Fruit fly (Drosophila melanogaster) whole organism, pupa: Measurements from ENCODE around the gene Fuca.

ENCODE experiments used
- CG10348 ChIP-seq: fragments of 200-800 bp; sonication (Bioruptor generic); IDR thresholded peaks from 2 replicates; pipeline ENCODE4 v1.3.6; 2022; ENCODE audit warnings: missing biosample characterization, missing genetic modification characterization
- CG12605 ChIP-seq: fragments of 200-800 bp; sonication (Bioruptor generic); IDR thresholded peaks from 2 replicates; pipeline ENCODE4 v1.3.6; 2022; ENCODE audit warnings: missing biosample characterization, missing genetic modification characterization
- CG13204 ChIP-seq: fragments of 200-800 bp; sonication (Bioruptor generic); optimal IDR thresholded peaks from 2 replicates; lab custom pipeline; 2018; ENCODE audit warnings: missing biosample characterization, mild to moderate bottlenecking, missing genetic modification characterization, moderate library complexity
- CG14655 ChIP-seq: fragments of 200-800 bp; sonication (Bioruptor generic); optimal IDR thresholded peaks from 3 replicates; lab custom pipeline; 2017; ENCODE audit warnings: mild to moderate bottlenecking, missing biosample characterization, missing genetic modification reagents, missing genetic modification characterization
- CG15710 ChIP-seq: fragments of 200-800 bp; sonication (Bioruptor generic); optimal IDR thresholded peaks from 2 replicates; lab custom pipeline; 2018; ENCODE audit warnings: missing biosample characterization, mild to moderate bottlenecking, missing genetic modification characterization, moderate library complexity
- CG17806 ChIP-seq: fragments of 200-800 bp; sonication (Bioruptor generic); optimal IDR thresholded peaks from 2 replicates; lab custom pipeline; 2018; ENCODE audit warnings: missing biosample characterization, mild to moderate bottlenecking, missing genetic modification characterization, moderate library complexity
- CG32121 ChIP-seq: fragments of 200-800 bp; sonication (Bioruptor generic); IDR thresholded peaks from 2 replicates; pipeline ENCODE4 v1.3.6; 2022; ENCODE audit warnings: missing biosample characterization, missing genetic modification characterization
- CG34367 ChIP-seq: fragments of 200-800 bp; sonication (Bioruptor generic); optimal IDR thresholded peaks from 2 replicates; lab custom pipeline; 2018; ENCODE audit warnings: missing biosample characterization, mild to moderate bottlenecking, missing genetic modification characterization
- CG4496 ChIP-seq: fragments of 200-800 bp; sonication (Bioruptor generic); IDR thresholded peaks from 3 replicates; pipeline ENCODE4 v1.3.6; 2022; ENCODE audit warnings: missing biosample characterization, missing genetic modification characterization
- CG8159 ChIP-seq: fragments of 200-800 bp; sonication (Bioruptor generic); optimal IDR thresholded peaks from 3 replicates; lab custom pipeline; 2018; ENCODE audit warnings: missing biosample characterization, mild to moderate bottlenecking, missing genetic modification characterization, moderate library complexity
- CG8301 ChIP-seq: fragments of 200-800 bp; sonication (Bioruptor generic); optimal IDR thresholded peaks from 2 replicates; lab custom pipeline; 2018; ENCODE audit warnings: missing biosample characterization, mild to moderate bottlenecking, missing genetic modification characterization
- CG9948 ChIP-seq: fragments of 200-800 bp; sonication (Bioruptor generic); optimal IDR thresholded peaks from 2 replicates; lab custom pipeline; 2018; ENCODE audit warnings: missing biosample characterization, mild to moderate bottlenecking, missing genetic modification characterization, moderate library complexity
- D1 ChIP-seq: fragments of 200-800 bp; sonication (Bioruptor generic); optimal IDR thresholded peaks from 2 replicates; lab custom pipeline; 2018; ENCODE audit warnings: missing biosample characterization, mild to moderate bottlenecking, missing genetic modification characterization, moderate library complexity
- EcR ChIP-seq: fragments of 200-800 bp; sonication (Bioruptor generic); optimal IDR thresholded peaks from 3 replicates; lab custom pipeline; 2019; ENCODE audit warnings: missing biosample characterization, missing genetic modification characterization, mild to moderate bottlenecking, moderate library complexity, missing genetic modification reagents
- Ets98B ChIP-seq: fragments of 200-800 bp; sonication (Bioruptor generic); IDR thresholded peaks from 2 replicates; pipeline ENCODE4 v1.3.6; 2022; ENCODE audit warnings: missing biosample characterization, missing genetic modification characterization
- Pif1A ChIP-seq: fragments of 200-800 bp; sonication (Bioruptor generic); optimal IDR thresholded peaks from 3 replicates; lab custom pipeline; 2016; ENCODE audit warnings: missing biosample characterization, missing genetic modification characterization
- Pif1B ChIP-seq: fragments of 200-800 bp; sonication (Bioruptor generic); optimal IDR thresholded peaks from 3 replicates; lab custom pipeline; 2016; ENCODE audit warnings: missing biosample characterization, missing genetic modification characterization
- Snoo ChIP-seq: fragments of 200-800 bp; sonication (Bioruptor generic); optimal IDR thresholded peaks from 3 replicates; lab custom pipeline; 2017; ENCODE audit warnings: missing biosample characterization, mild to moderate bottlenecking, missing genetic modification characterization, inconsistent platforms
- fd96Ca ChIP-seq: fragments of 200-800 bp; sonication (Bioruptor generic); IDR thresholded peaks from 3 replicates; pipeline ENCODE4 v1.3.6; 2022; ENCODE audit warnings: missing biosample characterization, missing genetic modification characterization
- gl ChIP-seq: fragments of 200-800 bp; sonication (Bioruptor generic); optimal IDR thresholded peaks from 2 replicates; lab custom pipeline; 2018; ENCODE audit warnings: missing biosample characterization, mild to moderate bottlenecking, missing genetic modification characterization
- rn ChIP-seq: fragments of 200-800 bp; sonication (Bioruptor generic); IDR thresholded peaks from 2 replicates; pipeline ENCODE4 v1.3.6; 2022; ENCODE audit warnings: missing biosample characterization, missing genetic modification characterization

Fuca gene

DNA sequence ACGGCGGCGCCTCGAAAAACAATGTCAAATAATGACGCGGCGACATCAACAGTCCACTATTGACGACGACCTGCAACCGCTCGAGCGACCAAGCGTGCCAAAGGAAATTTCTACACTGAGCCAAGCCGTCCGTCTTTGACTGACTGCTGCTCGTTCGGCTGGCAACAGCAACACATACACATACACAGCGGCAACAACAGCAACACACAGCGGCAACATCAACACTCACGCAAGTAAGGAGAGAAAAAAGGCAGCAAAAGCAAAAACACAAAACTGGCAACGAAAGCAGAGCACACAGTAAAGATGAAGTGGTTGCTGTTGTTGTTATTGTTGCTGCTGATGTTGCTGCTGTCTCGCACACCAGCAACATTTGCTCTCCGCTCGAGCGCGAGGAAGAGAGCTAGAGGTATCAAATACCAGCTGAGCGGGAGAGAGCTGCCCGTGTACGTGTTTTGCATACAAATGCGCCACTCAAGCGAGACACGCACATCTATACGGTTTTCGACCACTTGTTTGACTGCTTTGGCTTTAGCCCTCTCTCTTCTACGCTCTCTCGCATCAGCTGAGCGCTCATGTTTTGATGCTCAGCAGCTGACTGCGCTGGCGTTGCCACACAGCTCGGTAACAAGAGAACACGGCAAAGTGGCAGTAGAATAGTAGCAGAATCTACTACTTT, 30.6 kb upstream of the Fuca start:
- TF ChIP-seq CG13204 (GFP tag; lab: Kevin White, UChicago) (peak; percentile 94), CG9948 (tag; lab: Kevin White, UChicago) (peak; percentile 22), fd96Ca (GFP tag; lab: Robert Waterston, UW) (peak; percentile 79), CG14655 (GFP tag; lab: Kevin White, UChicago) (peak; percentile 65), gl (peak; percentile 86), CG12605 (GFP tag; lab: Robert Waterston, UW) (peak; percentile 95), D1 (tag; lab: Kevin White, UChicago) (no peak), Ets98B (GFP tag; lab: Robert Waterston, UW) (peak; percentile 83), EcR (peak; percentile 81), CG8301 (tag; lab: Kevin White, UChicago) (peak; percentile 44), CG4496 (GFP tag; lab: Robert Waterston, UW) (peak; percentile 69; the same call in 2 of the 3 replicates), rn (GFP tag; lab: Robert Waterston, UW) (no peak), CG34367 (tag; lab: Kevin White, UChicago) (peak; percentile 65), Pif1B (GFP tag; lab: Kevin White, UChicago) (peak; percentile 57), CG10348 (GFP tag; lab: Robert Waterston, UW) (no peak), CG17806 (peak; percentile 45), CG8159 (tag; lab: Kevin White, UChicago) (peak; percentile 32), Snoo (tag; lab: Kevin White, UChicago) (peak; percentile 42), Pif1A (GFP tag; lab: Kevin White, UChicago) (peak; percentile 21), CG32121 (GFP tag; lab: Robert Waterston, UW) (peak; percentile 79), CG15710 (tag; lab: Kevin White, UChicago) (peak; percentile 61)

DNA sequence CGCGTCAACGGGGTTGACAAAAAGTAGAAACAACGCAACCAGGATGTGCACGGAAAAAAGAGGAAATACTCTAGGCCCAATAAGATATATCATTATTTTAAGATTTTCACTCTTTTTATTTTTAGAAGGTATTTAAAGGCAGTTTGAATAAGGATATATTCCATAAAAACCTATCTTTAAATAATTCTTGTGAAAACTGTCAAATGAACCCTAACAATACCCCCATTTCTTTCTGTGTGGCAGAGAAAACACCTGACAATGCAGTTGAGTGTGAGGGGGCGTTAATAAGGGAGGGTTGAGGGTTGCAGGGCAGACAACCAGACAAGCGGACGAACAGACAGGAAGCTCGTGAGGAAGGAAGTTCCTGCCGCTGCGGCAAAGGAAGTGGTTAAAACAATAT, 29.4 kb upstream of the Fuca start:
- TF ChIP-seq CG34367 (tag; lab: Kevin White, UChicago) (peak; percentile 19), CG32121 (GFP tag; lab: Robert Waterston, UW) (peak; percentile 60), CG9948 (tag; lab: Kevin White, UChicago) (peak; percentile 54), CG13204 (GFP tag; lab: Kevin White, UChicago) (no peak), Ets98B (GFP tag; lab: Robert Waterston, UW) (peak; percentile 52), CG15710 (tag; lab: Kevin White, UChicago) (peak; percentile 66), Pif1B (GFP tag; lab: Kevin White, UChicago) (peak; percentile 29), CG14655 (GFP tag; lab: Kevin White, UChicago) (peak; percentile 76), CG12605 (GFP tag; lab: Robert Waterston, UW) (no peak; the same call in 1 of the 2 replicates), gl (no peak), CG4496 (GFP tag; lab: Robert Waterston, UW) (peak; percentile 65; the same call in 1 of the 3 replicates), fd96Ca (GFP tag; lab: Robert Waterston, UW) (peak; percentile 11; the same call in 1 of the 3 replicates), CG10348 (GFP tag; lab: Robert Waterston, UW) (no peak), Pif1A (GFP tag; lab: Kevin White, UChicago) (peak; percentile 55), CG17806 (peak; percentile 55), D1 (tag; lab: Kevin White, UChicago) (no peak), rn (GFP tag; lab: Robert Waterston, UW) (peak; percentile 52; the same call in 1 of the 2 replicates), Snoo (tag; lab: Kevin White, UChicago) (peak; percentile 24), CG8301 (tag; lab: Kevin White, UChicago) (peak; percentile 58), CG8159 (tag; lab: Kevin White, UChicago) (peak; percentile 75), EcR (no peak)

DNA sequence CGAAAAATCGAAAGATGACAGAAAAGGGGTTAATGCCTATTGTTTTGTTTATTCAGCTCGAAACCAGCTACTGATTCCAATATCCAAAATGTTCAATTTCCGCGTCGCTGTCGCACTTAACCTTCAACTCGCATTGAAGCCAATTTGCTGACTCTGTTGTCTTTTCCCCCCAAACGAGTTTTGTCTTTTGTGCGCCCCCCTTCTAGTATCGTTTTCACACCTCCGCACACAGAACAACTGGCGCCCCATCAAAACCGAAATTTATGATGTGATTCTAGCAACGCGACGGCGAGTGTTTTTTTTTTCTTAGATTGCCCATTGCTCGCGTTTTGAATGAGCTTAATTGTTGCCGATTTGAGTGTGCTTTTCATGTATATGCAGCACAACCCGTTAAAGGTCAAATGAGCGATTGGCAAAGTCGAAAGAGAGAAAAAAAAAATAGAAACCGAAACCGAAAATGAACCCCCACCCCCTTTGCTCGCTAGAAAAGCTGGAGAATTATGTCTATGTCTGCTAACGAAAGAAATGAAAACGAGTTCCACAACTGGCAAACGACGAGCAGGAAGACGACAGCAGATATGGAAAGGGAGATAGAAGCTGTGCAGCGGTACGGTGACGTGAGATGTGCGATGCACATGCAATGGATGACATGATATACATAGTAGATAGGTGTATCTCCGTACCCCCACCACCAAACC, 28.0 kb upstream of the Fuca start:
- TF ChIP-seq CG14655 (GFP tag; lab: Kevin White, UChicago) (peak; percentile 16), CG17806 (no peak), CG4496 (GFP tag; lab: Robert Waterston, UW) (0 out of 3 replicates have a peak, but pooled peaks have one; percentile 10), CG34367 (tag; lab: Kevin White, UChicago) (no peak)

DNA sequence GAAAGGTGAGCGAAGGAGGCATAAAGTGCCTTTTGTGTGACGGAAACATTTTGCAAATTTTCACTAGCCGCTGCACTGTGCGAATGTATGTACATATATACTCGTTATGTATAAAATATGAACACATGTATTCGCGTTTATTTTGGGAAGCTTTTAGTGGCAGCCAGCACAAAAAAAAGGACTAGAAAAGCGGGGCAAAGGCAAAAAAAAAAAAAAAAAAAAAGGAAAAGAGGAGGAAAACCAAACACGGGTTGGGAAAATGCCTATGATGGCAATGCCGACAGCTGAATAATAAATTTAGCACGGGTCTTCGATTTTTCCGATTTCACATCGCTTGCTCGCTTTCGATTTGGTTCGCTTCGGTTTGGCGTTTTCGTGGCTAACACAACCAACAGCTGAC, 26.9 kb upstream of the Fuca start:
- peak; percentile 58 for TF ChIP-seq CG12605 (GFP tag; lab: Robert Waterston, UW)
- 0 out of 3 replicates have a peak, but pooled peaks have one; percentile 37 for TF ChIP-seq fd96Ca (GFP tag; lab: Robert Waterston, UW)
- TF ChIP-seq EcR: no peak
- TF ChIP-seq Pif1A (GFP tag; lab: Kevin White, UChicago): no peak
- no peak for TF ChIP-seq CG14655 (GFP tag; lab: Kevin White, UChicago)
- no peak for TF ChIP-seq rn (GFP tag; lab: Robert Waterston, UW)
- TF ChIP-seq CG17806: no peak
- TF ChIP-seq CG9948 (tag; lab: Kevin White, UChicago): no peak
- no peak for TF ChIP-seq CG4496 (GFP tag; lab: Robert Waterston, UW)
- no peak for TF ChIP-seq D1 (tag; lab: Kevin White, UChicago)
- TF ChIP-seq CG8301 (tag; lab: Kevin White, UChicago): no peak
- no peak for TF ChIP-seq Snoo (tag; lab: Kevin White, UChicago)
- no peak for TF ChIP-seq CG8159 (tag; lab: Kevin White, UChicago)
- TF ChIP-seq CG10348 (GFP tag; lab: Robert Waterston, UW): no peak
- no peak for TF ChIP-seq CG15710 (tag; lab: Kevin White, UChicago)
- no peak for TF ChIP-seq CG13204 (GFP tag; lab: Kevin White, UChicago)
- no peak for TF ChIP-seq gl
- TF ChIP-seq CG34367 (tag; lab: Kevin White, UChicago): no peak
- no peak for TF ChIP-seq CG32121 (GFP tag; lab: Robert Waterston, UW)
- TF ChIP-seq Pif1B (GFP tag; lab: Kevin White, UChicago): no peak
- TF ChIP-seq Ets98B (GFP tag; lab: Robert Waterston, UW): peak; percentile 51
